Worm (Caenorhabditis elegans): ENCODE data around the gene pro-1.

Gene pro-1

DNA sequence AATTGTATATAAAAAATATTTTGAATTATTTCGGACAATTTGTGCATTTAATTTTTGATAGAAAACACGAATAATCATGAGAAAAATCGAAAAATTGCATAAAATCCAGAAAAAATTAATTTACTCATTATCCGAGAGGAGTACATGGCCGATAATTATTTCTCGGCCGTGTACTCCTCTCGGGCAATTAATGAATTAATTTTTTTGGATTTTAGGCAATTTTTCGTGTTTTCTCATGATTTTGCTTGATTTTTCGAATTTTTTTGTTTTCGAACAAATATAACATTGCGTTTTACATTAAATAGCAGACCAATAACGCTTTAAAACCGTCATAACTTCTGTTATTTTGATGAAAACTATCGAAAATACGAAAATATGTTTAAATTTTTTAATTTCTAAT lies 3.8 kb downstream of the pro-1 start:
- peak; percentile 38 for TF ChIP-seq cog-1 (tag; optimal IDR thresholded peaks at IDR 0.05)
- no peak for TF ChIP-seq ztf-23 (GFP tag; IDR thresholded peaks at IDR 0.05)

DNA sequence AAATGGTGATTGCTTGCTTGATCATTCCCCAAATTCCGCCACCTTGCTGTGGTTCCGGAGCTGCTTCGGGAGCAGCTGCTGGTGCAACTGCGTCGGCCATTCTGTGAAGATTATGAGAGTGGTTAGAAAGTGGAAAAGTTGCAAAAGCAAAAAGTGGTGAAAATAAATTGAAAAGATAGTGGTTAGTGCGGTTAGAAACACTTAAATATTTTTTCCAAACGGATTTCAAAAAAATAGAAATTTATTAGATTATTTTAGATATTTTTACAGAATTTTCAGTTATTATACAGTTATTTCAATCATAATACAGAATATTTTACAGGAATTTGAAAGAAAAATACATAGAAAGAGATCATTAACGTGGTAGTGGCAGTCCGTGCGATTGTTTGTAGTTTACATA lies 4.2 kb downstream of the pro-1 start, which contains the start of gene R166.2:
Gene R166.2 (minus strand): TSS at position 101 of the 400 bp plus-strand sequence.
- no peak for TF ChIP-seq klf-2 (GFP tag; conservative IDR thresholded peaks at IDR 0.05)
- no peak for TF ChIP-seq flt-1 (GFP tag; IDR thresholded peaks at IDR 0.05)

ce11 chrII:10533985-10534384 lies 7.8 kb downstream of the pro-1 start:
- TF ChIP-seq ztf-23 (GFP tag; IDR thresholded peaks at IDR 0.05) (no peak), ztf-29 (GFP tag; IDR thresholded peaks at IDR 0.05) (no peak), med-1 (GFP tag; optimal IDR thresholded peaks at IDR 0.05; ENCODE audit: insufficient read depth) (no peak), tab-1 (GFP tag; IDR thresholded peaks at IDR 0.05) (no peak), T22C8.4 (GFP tag; IDR thresholded peaks at IDR 0.05) (no peak), klf-2 (GFP tag; conservative IDR thresholded peaks at IDR 0.05) (no peak), ref-1 (GFP tag; conservative IDR thresholded peaks at IDR 0.05) (no peak)

- TF ChIP-seq flt-1 (GFP tag; IDR thresholded peaks at IDR 0.05) = no peak
- TF ChIP-seq ztf-23 (GFP tag; IDR thresholded peaks at IDR 0.05) = no peak
- TF ChIP-seq tab-1 (GFP tag; IDR thresholded peaks at IDR 0.05) = no peak
- no peak for TF ChIP-seq med-1 (GFP tag; optimal IDR thresholded peaks at IDR 0.05; ENCODE audit: insufficient read depth)
- TF ChIP-seq ref-1 (GFP tag; conservative IDR thresholded peaks at IDR 0.05) = no peak
- TF ChIP-seq klf-2 (GFP tag; conservative IDR thresholded peaks at IDR 0.05) = no peak
- TF ChIP-seq ztf-29 (GFP tag; IDR thresholded peaks at IDR 0.05) = no peak
- no peak for TF ChIP-seq T22C8.4 (GFP tag; IDR thresholded peaks at IDR 0.05)
- no peak for TF ChIP-seq cog-1 (tag; optimal IDR thresholded peaks at IDR 0.05)
Measured at ce11 chrII:10531604-10532003, 10.2 kb downstream of the pro-1 start.

DNA sequence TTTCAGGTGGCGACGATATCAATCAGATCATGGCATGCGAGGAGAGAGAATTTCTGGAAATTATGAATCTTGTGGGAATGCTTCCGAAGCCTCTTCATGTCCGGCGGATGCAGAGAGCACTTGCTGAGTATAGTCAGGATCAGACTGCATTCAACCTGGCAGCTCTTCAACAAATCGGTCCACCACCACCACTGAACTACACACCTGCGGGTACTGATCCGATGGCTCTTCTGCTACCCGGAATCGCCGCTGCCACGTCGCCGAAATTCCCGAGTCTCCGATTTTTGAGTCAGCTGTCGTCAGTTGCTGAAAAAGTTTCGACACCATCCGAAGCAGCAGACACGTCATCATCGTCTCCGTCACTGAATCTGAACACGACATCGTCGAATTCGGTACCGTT lies 10.9 kb downstream of the pro-1 start:
- no peak for TF ChIP-seq ref-1 (GFP tag; conservative IDR thresholded peaks at IDR 0.05)
- TF ChIP-seq med-1 (GFP tag; optimal IDR thresholded peaks at IDR 0.05; ENCODE audit: insufficient read depth) = no peak
- no peak for TF ChIP-seq ztf-23 (GFP tag; IDR thresholded peaks at IDR 0.05)
- TF ChIP-seq tab-1 (GFP tag; IDR thresholded peaks at IDR 0.05) = no peak
- TF ChIP-seq cog-1 (tag; optimal IDR thresholded peaks at IDR 0.05) = no peak
- no peak for TF ChIP-seq klf-2 (GFP tag; conservative IDR thresholded peaks at IDR 0.05)
- no peak for TF ChIP-seq ztf-29 (GFP tag; IDR thresholded peaks at IDR 0.05)
- TF ChIP-seq T22C8.4 (GFP tag; IDR thresholded peaks at IDR 0.05) = no peak
- no peak for TF ChIP-seq flt-1 (GFP tag; IDR thresholded peaks at IDR 0.05)

ce11 chrII:10529218-10529751 lies 12.5 kb downstream of the pro-1 start:
- no peak for TF ChIP-seq ztf-23 (GFP tag; IDR thresholded peaks at IDR 0.05)
- TF ChIP-seq T22C8.4 (GFP tag; IDR thresholded peaks at IDR 0.05) = no peak
- no peak for TF ChIP-seq cog-1 (tag; optimal IDR thresholded peaks at IDR 0.05)
- no peak for TF ChIP-seq tab-1 (GFP tag; IDR thresholded peaks at IDR 0.05)
- no peak for TF ChIP-seq ztf-29 (GFP tag; IDR thresholded peaks at IDR 0.05)
- TF ChIP-seq med-1 (GFP tag; optimal IDR thresholded peaks at IDR 0.05; ENCODE audit: insufficient read depth) = no peak
- no peak for TF ChIP-seq ref-1 (GFP tag; conservative IDR thresholded peaks at IDR 0.05)
- no peak for TF ChIP-seq klf-2 (GFP tag; conservative IDR thresholded peaks at IDR 0.05)
- TF ChIP-seq flt-1 (GFP tag; IDR thresholded peaks at IDR 0.05) = no peak

ce11 chrII:10527649-10528134 lies 14.1 kb downstream of the pro-1 start, which contains the start of gene mab-10:
Gene mab-10 (plus strand): TSS chrII:10528084.
- TF ChIP-seq ztf-23 (GFP tag; IDR thresholded peaks at IDR 0.05) (0 out of 2 replicates have a peak, but pooled peaks have one; percentile 48), med-1 (GFP tag; optimal IDR thresholded peaks at IDR 0.05; ENCODE audit: insufficient read depth) (no peak)

ce11 chrII:10525134-10525533 lies 16.7 kb downstream of the pro-1 start:
- TF ChIP-seq med-1 (GFP tag; optimal IDR thresholded peaks at IDR 0.05; ENCODE audit: insufficient read depth) = no peak
- TF ChIP-seq flt-1 (GFP tag; IDR thresholded peaks at IDR 0.05) = no peak
- no peak for TF ChIP-seq T22C8.4 (GFP tag; IDR thresholded peaks at IDR 0.05)
- no peak for TF ChIP-seq tab-1 (GFP tag; IDR thresholded peaks at IDR 0.05)
- TF ChIP-seq cog-1 (tag; optimal IDR thresholded peaks at IDR 0.05) = no peak
- no peak for TF ChIP-seq ztf-29 (GFP tag; IDR thresholded peaks at IDR 0.05)
- no peak for TF ChIP-seq ztf-23 (GFP tag; IDR thresholded peaks at IDR 0.05)
- TF ChIP-seq ref-1 (GFP tag; conservative IDR thresholded peaks at IDR 0.05) = no peak
- no peak for TF ChIP-seq klf-2 (GFP tag; conservative IDR thresholded peaks at IDR 0.05)

ce11 chrII:10524374-10524773 lies 17.4 kb downstream of the pro-1 start, which contains the start of gene F59B10.6:
Gene F59B10.6 (minus strand): TSS chrII:10524474.
- no peak for TF ChIP-seq flt-1 (GFP tag; IDR thresholded peaks at IDR 0.05)
- no peak for TF ChIP-seq T22C8.4 (GFP tag; IDR thresholded peaks at IDR 0.05)
- TF ChIP-seq ztf-23 (GFP tag; IDR thresholded peaks at IDR 0.05) = no peak
- no peak for TF ChIP-seq klf-2 (GFP tag; conservative IDR thresholded peaks at IDR 0.05)
- no peak for TF ChIP-seq ref-1 (GFP tag; conservative IDR thresholded peaks at IDR 0.05)
- no peak for TF ChIP-seq cog-1 (tag; optimal IDR thresholded peaks at IDR 0.05)
- TF ChIP-seq tab-1 (GFP tag; IDR thresholded peaks at IDR 0.05) = no peak
- no peak for TF ChIP-seq med-1 (GFP tag; optimal IDR thresholded peaks at IDR 0.05; ENCODE audit: insufficient read depth)
- no peak for TF ChIP-seq ztf-29 (GFP tag; IDR thresholded peaks at IDR 0.05)

ce11 chrII:10523583-10523982 lies 18.2 kb downstream of the pro-1 start, which contains the start of gene F59B10.5:
Gene F59B10.5 (minus strand): TSS chrII:10523683.
- TF ChIP-seq ztf-23 (GFP tag; IDR thresholded peaks at IDR 0.05) (no peak), ztf-29 (GFP tag; IDR thresholded peaks at IDR 0.05) (no peak), med-1 (GFP tag; optimal IDR thresholded peaks at IDR 0.05; ENCODE audit: insufficient read depth) (no peak)

Measured in whole organism, midembryonic.